Fruit fly (Drosophila melanogaster): ENCODE measurements around the gene mrn.

The mrn gene

dm6 chr3L:15548843-15549242, 31.5 kb downstream of the mrn start:
- TF ChIP-seq GATAd (GFP tag; optimal IDR thresholded peaks at IDR 0.05) (no peak), sage (GFP tag; optimal IDR thresholded peaks at IDR 0.05) (no peak), dl (GFP tag; optimal IDR thresholded peaks at IDR 0.05; ENCODE audit: insufficient read depth in 1 of 2, partially characterized antibody in 2 of 2) (no peak), rgr (GFP tag; optimal IDR thresholded peaks at IDR 0.05) (peak; percentile 42), Jra (GFP tag; optimal IDR thresholded peaks at IDR 0.05) (no peak), h (GFP tag; optimal IDR thresholded peaks at IDR 0.05) (peak; percentile 63), Vsx2 (GFP tag; optimal IDR thresholded peaks at IDR 0.05; ENCODE audit: partially characterized antibody) (no peak), dmrt93B (GFP tag; optimal IDR thresholded peaks at IDR 0.05) (no peak), Myc (optimal IDR thresholded peaks at IDR 0.05) (no peak), Hr78 (GFP tag; optimal IDR thresholded peaks at IDR 0.05) (no peak), foxo (GFP tag; optimal IDR thresholded peaks at IDR 0.05) (peak in 1 of 2 experiments; percentile 13), Rel (GFP tag; optimal IDR thresholded peaks at IDR 0.05) (no peak), Rel (tag; optimal IDR thresholded peaks at IDR 0.05) (no peak), Abd-B (GFP tag; optimal IDR thresholded peaks at IDR 0.05) (no peak), pan (optimal IDR thresholded peaks at IDR 0.05) (no peak), br (GFP tag; optimal IDR thresholded peaks at IDR 0.05) (peak; percentile 17), lola (GFP tag; optimal IDR thresholded peaks at IDR 0.05) (no peak), tai (GFP tag; optimal IDR thresholded peaks at IDR 0.05) (no peak), OdsH (GFP tag; optimal IDR thresholded peaks at IDR 0.05) (peak; percentile 40), Mio (GFP tag; optimal IDR thresholded peaks at IDR 0.05) (no peak), N (GFP tag; optimal IDR thresholded peaks at IDR 0.05) (no peak), brk (GFP tag; optimal IDR thresholded peaks at IDR 0.05) (peak; percentile 13), psq (GFP tag; optimal IDR thresholded peaks at IDR 0.05) (no peak), Hnf4 (GFP tag; optimal IDR thresholded peaks at IDR 0.05) (no peak), fru (GFP tag; optimal IDR thresholded peaks at IDR 0.05) (peak; percentile 13), woc (GFP tag; optimal IDR thresholded peaks at IDR 0.05) (no peak), Hr83 (GFP tag; optimal IDR thresholded peaks at IDR 0.05; ENCODE audit: poor library complexity, severe bottlenecking) (peak; percentile 42), usp (GFP tag; optimal IDR thresholded peaks at IDR 0.05) (no peak), Sp1 (GFP tag; optimal IDR thresholded peaks at IDR 0.05) (peak; percentile 42), dsf (GFP tag; optimal IDR thresholded peaks at IDR 0.05; ENCODE audit: borderline replicate concordance) (no peak), jim (GFP tag; optimal IDR thresholded peaks at IDR 0.05) (no peak), CrebA (GFP tag; optimal IDR thresholded peaks at IDR 0.05; ENCODE audit: borderline replicate concordance) (no peak), Dif (GFP tag; optimal IDR thresholded peaks at IDR 0.05; ENCODE audit: partially characterized antibody) (no peak), CG32264 (GFP tag; optimal IDR thresholded peaks at IDR 0.05) (no peak), sv (GFP tag; optimal IDR thresholded peaks at IDR 0.05) (no peak), CG9705 (GFP tag; optimal IDR thresholded peaks at IDR 0.05) (no peak), Dfd (GFP tag; optimal IDR thresholded peaks at IDR 0.05) (no peak), HLH106 (tag; optimal IDR thresholded peaks at IDR 0.05) (no peak), ey (GFP tag; optimal IDR thresholded peaks at IDR 0.05) (no peak)

dm6 chr3L:15547187-15547790, 33.0 kb downstream of the mrn start:
- TF ChIP-seq jim (GFP tag; optimal IDR thresholded peaks at IDR 0.05): no peak
- no peak for TF ChIP-seq GATAd (GFP tag; optimal IDR thresholded peaks at IDR 0.05)
- TF ChIP-seq brk (GFP tag; optimal IDR thresholded peaks at IDR 0.05): peak; percentile 59
- TF ChIP-seq Sp1 (GFP tag; optimal IDR thresholded peaks at IDR 0.05): no peak
- no peak for TF ChIP-seq psq (GFP tag; optimal IDR thresholded peaks at IDR 0.05)
- TF ChIP-seq Mio (GFP tag; optimal IDR thresholded peaks at IDR 0.05): no peak
- no peak for TF ChIP-seq tai (GFP tag; optimal IDR thresholded peaks at IDR 0.05)
- TF ChIP-seq Hnf4 (GFP tag; optimal IDR thresholded peaks at IDR 0.05): no peak
- TF ChIP-seq Rel (GFP tag; optimal IDR thresholded peaks at IDR 0.05): peak; percentile 52
- TF ChIP-seq Rel (tag; optimal IDR thresholded peaks at IDR 0.05): peak; percentile 95
- TF ChIP-seq Hr83 (GFP tag; optimal IDR thresholded peaks at IDR 0.05; ENCODE audit: poor library complexity, severe bottlenecking): no peak
- no peak for TF ChIP-seq h (GFP tag; optimal IDR thresholded peaks at IDR 0.05)
- no peak for TF ChIP-seq N (GFP tag; optimal IDR thresholded peaks at IDR 0.05)
- TF ChIP-seq dmrt93B (GFP tag; optimal IDR thresholded peaks at IDR 0.05): no peak
- no peak for TF ChIP-seq Myc (optimal IDR thresholded peaks at IDR 0.05)
- no peak for TF ChIP-seq sv (GFP tag; optimal IDR thresholded peaks at IDR 0.05)
- TF ChIP-seq woc (GFP tag; optimal IDR thresholded peaks at IDR 0.05): no peak
- no peak for TF ChIP-seq Hr78 (GFP tag; optimal IDR thresholded peaks at IDR 0.05)
- no peak for TF ChIP-seq CG32264 (GFP tag; optimal IDR thresholded peaks at IDR 0.05)
- TF ChIP-seq ey (GFP tag; optimal IDR thresholded peaks at IDR 0.05): no peak
- TF ChIP-seq Vsx2 (GFP tag; optimal IDR thresholded peaks at IDR 0.05; ENCODE audit: partially characterized antibody): no peak
- no peak for TF ChIP-seq sage (GFP tag; optimal IDR thresholded peaks at IDR 0.05)
- TF ChIP-seq Dfd (GFP tag; optimal IDR thresholded peaks at IDR 0.05): no peak
- TF ChIP-seq CrebA (GFP tag; optimal IDR thresholded peaks at IDR 0.05; ENCODE audit: borderline replicate concordance): peak; percentile 85
- TF ChIP-seq fru (GFP tag; optimal IDR thresholded peaks at IDR 0.05): no peak
- no peak for TF ChIP-seq Dif (GFP tag; optimal IDR thresholded peaks at IDR 0.05; ENCODE audit: partially characterized antibody)
- TF ChIP-seq br (GFP tag; optimal IDR thresholded peaks at IDR 0.05): peak; percentile 38
- no peak for TF ChIP-seq lola (GFP tag; optimal IDR thresholded peaks at IDR 0.05)

All from whole organism, wandering third instar larva.